Fruit fly (Drosophila melanogaster) Kc167 (cell line): ENCODE data around the gene CG13010.

Experiments
- Myc ChIP-seq: fragments of >200 bp; optimal IDR thresholded peaks from 2 replicates; lab custom pipeline; 2017; ENCODE audit warnings: missing external identifiers
- h ChIP-seq: fragments of >200 bp; optimal IDR thresholded peaks from 3 replicates; lab custom pipeline; 2018; ENCODE audit warnings: missing external identifiers

dm6 chrX:16670691-16671481 lies 7.9 kb downstream of the CG13010 start:
- TF ChIP-seq Myc, result no peak
- TF ChIP-seq h, result no peak
